Fruit fly (Drosophila melanogaster): Measurements from ENCODE around the gene CG14717.
A peak's percentile ranks its signal among the peaks of the same experiment; 100 is the strongest.

Gene CG14717

dm6 chr3R:11656614-11657216, 39.6 kb upstream of the CG14717 start (continued):
- TF ChIP-seq psq (GFP tag; optimal IDR thresholded peaks at IDR 0.05) (peak; percentile 84), Nf-YC (tag; optimal IDR thresholded peaks at IDR 0.05) (peak; percentile 73), CG3726 (GFP tag; IDR thresholded peaks at IDR 0.05) (peak; percentile 95), hbn (GFP tag; IDR thresholded peaks at IDR 0.05; ENCODE audit: partially characterized antibody) (no peak; the same call in 1 of the 2 replicates), ERR (GFP tag; optimal IDR thresholded peaks at IDR 0.05) (peak; percentile 91), yki (optimal IDR thresholded peaks at IDR 0.05) (no peak), Ada2b (GFP tag; IDR thresholded peaks at IDR 0.05) (peak; percentile 97), Abd-B (GFP tag; optimal IDR thresholded peaks at IDR 0.05) (peak; percentile 91), wdn (GFP tag; IDR thresholded peaks at IDR 0.05) (peak; percentile 97), CG11696 (GFP tag; IDR thresholded peaks at IDR 0.05) (peak; percentile 91), CG15479 (GFP tag; optimal IDR thresholded peaks at IDR 0.05) (no peak), Dll (GFP tag; IDR thresholded peaks at IDR 0.05; ENCODE audit: partially characterized antibody) (no peak), ab (GFP tag; optimal IDR thresholded peaks at IDR 0.05) (peak; percentile 84), CG31365 (tag; optimal IDR thresholded peaks at IDR 0.05) (peak; percentile 87), CG6689 (GFP tag; IDR thresholded peaks at IDR 0.05) (peak; percentile 96), mirr (GFP tag; optimal IDR thresholded peaks at IDR 0.05) (peak; percentile 65), CG14710 (tag; optimal IDR thresholded peaks at IDR 0.05) (peak; percentile 93), slbo (GFP tag; IDR thresholded peaks at IDR 0.05) (peak; percentile 98), Dip2 (GFP tag; IDR thresholded peaks at IDR 0.05) (peak; percentile 62; the same call in 1 of the 2 replicates), org-1 (GFP tag; optimal IDR thresholded peaks at IDR 0.05) (peak; percentile 92), HHEX (GFP tag; optimal IDR thresholded peaks at IDR 0.05) (peak; percentile 97), CG2116 (GFP tag; optimal IDR thresholded peaks at IDR 0.05) (peak; percentile 77), CG14441 (GFP tag; IDR thresholded peaks at IDR 0.05) (peak; percentile 97), HLH4C (GFP tag; IDR thresholded peaks at IDR 0.05; ENCODE audit: partially characterized antibody) (no peak), Fer3 (tag; optimal IDR thresholded peaks at IDR 0.05) (peak; percentile 97), CG17361 (GFP tag; IDR thresholded peaks at IDR 0.05) (peak; percentile 95), zfh2 (GFP tag; optimal IDR thresholded peaks at IDR 0.05) (peak; percentile 95), tna (GFP tag; IDR thresholded peaks at IDR 0.05; ENCODE audit: partially characterized antibody) (no peak), trem (tag; optimal IDR thresholded peaks at IDR 0.05) (peak; percentile 92), CG8089 (GFP tag; optimal IDR thresholded peaks at IDR 0.05) (peak; percentile 90), CG18262 (tag; optimal IDR thresholded peaks at IDR 0.05) (peak; percentile 95), ranshi (GFP tag; IDR thresholded peaks at IDR 0.05) (peak; percentile 97), Blimp-1 (GFP tag; optimal IDR thresholded peaks at IDR 0.05) (peak; percentile 95), CG9727 (GFP tag; optimal IDR thresholded peaks at IDR 0.05) (peak; percentile 94), Atf6 (GFP tag; IDR thresholded peaks at IDR 0.05) (peak; percentile 97), CG32772 (GFP tag; IDR thresholded peaks at IDR 0.05) (peak; percentile 97), Tbp (GFP tag; optimal IDR thresholded peaks at IDR 0.05) (no peak), ems (GFP tag; optimal IDR thresholded peaks at IDR 0.05) (peak; percentile 97), pan (optimal IDR thresholded peaks at IDR 0.05) (no peak), pan (GFP tag; optimal IDR thresholded peaks at IDR 0.05 in 1 of 2, IDR thresholded peaks at IDR 0.05 in 1 of 2) (peak in 1 of 2 experiments; percentile 98), gsb-n (tag; optimal IDR thresholded peaks at IDR 0.05) (peak; percentile 95), z (GFP tag; IDR thresholded peaks at IDR 0.05) (peak; percentile 77), CG10147 (GFP tag; optimal IDR thresholded peaks at IDR 0.05) (peak; percentile 96), CG15696 (tag; optimal IDR thresholded peaks at IDR 0.05) (peak; percentile 76), sd (tag; optimal IDR thresholded peaks at IDR 0.05) (peak; percentile 85), CG7556 (GFP tag; optimal IDR thresholded peaks at IDR 0.05) (peak; percentile 95), Taf1 (GFP tag; IDR thresholded peaks at IDR 0.05) (peak; percentile 91), CG30403 (GFP tag; optimal IDR thresholded peaks at IDR 0.05) (peak; percentile 97), D19B (GFP tag; optimal IDR thresholded peaks at IDR 0.05) (peak; percentile 89), CG11247 (GFP tag; IDR thresholded peaks at IDR 0.05) (peak; percentile 96), CG8478 (optimal IDR thresholded peaks at IDR 0.05) (no peak)
